Fruit fly (Drosophila melanogaster) S2 (cell line): ENCODE results near the gene CG5961.
A peak's percentile ranks its signal among the peaks of the same experiment; 100 is the strongest.

Source experiments
- CG8478 ChIP-seq: fragments of >200 bp; optimal IDR thresholded peaks from 2 replicates; lab custom pipeline; 2018
- CTCF ChIP-seq, 2 experiments: fragments of >200 bp; optimal IDR thresholded peaks; 2 replicates each; lab custom pipeline; 2018

Gene CG5961

DNA sequence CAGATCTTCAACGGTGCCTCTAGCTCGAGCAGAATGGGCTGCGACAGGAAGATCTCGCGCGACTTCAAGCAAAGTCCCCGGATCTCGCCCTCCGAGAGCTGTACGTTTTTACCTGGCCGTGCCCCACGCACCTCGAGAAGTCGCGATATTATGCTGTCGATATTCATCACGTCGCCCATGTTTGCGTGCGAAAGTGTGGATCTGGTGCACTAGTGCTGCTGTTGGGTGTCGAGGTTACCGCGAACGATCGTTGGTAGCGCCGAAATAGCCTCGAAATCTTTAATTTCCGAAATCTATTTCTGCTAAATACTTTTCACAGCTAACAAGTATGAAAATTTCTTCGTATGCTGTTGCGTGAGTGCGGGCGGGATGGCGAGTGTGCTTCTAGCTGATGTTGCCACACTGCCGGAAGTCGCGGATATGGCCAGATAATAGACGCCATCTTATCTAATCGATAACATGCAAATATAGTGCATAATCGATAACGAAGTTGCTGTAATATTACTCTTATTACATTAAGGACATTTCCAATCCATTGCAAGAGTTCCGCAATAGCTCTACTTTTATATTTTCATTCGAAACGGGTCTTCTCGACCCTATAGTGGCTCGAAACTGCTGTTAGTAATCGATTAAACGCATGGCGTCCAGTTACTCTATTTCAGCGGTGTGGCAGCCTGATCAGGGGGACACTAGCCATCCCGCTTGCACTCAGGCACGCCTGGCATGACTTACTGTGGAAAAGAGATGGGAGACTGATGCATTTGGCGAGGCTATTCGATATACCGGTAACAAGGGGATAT lies 34.4 kb downstream of the CG5961 start, which contains the start of gene Pp1-87B:
Gene Pp1-87B, minus strand, starts transcription at position 408 of the 800 bp plus-strand sequence.
- TF ChIP-seq CTCF (optimal IDR thresholded peaks at IDR 0.05; lab: Kevin White, UChicago) (peak in 1 of 2 experiments; percentile 12), CG8478 (no peak)

dm6 chr3R:12423997-12424396 lies 36.1 kb downstream of the CG5961 start:
- TF ChIP-seq CTCF (optimal IDR thresholded peaks at IDR 0.05; lab: Kevin White, UChicago) (no peak), CG8478 (no peak)

dm6 chr3R:12422379-12422975 lies 37.6 kb downstream of the CG5961 start, which contains the start of the genes Scgbeta and CG17202:
TSS of gene Scgbeta (minus strand) at chr3R:12422429.
TSS of gene CG17202 (plus strand) at chr3R:12422768.
- TF ChIP-seq CTCF (optimal IDR thresholded peaks at IDR 0.05; lab: Kevin White, UChicago) (peak; percentile 20 to 23), CG8478 (no peak)

DNA sequence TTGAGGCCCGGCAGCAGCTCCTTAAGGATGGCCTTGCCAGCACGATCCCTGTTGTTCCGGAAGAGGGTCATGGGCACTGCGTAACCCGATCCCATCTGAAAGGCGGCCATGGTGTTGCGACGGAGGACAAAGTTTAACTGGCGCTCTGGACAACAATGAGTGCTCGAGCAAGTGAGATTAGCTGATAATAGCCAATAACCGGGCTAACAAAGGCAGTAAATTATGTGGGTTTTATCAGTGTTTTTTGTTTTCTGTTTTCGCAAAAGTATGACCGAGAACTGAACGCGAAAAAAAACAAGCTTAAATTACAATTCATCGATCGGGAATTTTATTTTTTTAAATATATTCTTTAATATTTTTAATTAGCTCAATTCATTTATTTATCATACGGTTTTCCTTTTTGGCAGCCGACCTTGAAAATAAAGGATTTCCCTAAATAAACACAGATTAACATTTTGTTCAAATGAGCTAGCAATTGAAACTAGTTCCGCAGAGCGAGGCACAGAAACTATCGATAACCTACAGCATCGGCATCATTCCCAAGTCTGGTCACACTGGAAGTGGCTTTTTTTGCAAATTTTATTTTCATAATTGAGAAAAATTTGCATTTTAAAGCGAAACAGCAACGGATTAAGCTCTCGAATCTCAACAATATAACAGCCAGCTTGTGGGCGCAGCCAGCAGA lies 46.7 kb downstream of the CG5961 start, which contains the start of the genes Dip-C and pps:
Gene Dip-C, minus strand, starts transcription at position 486 of the 685 bp plus-strand sequence.
Gene pps, plus strand, starts transcription at position 555 of the 685 bp plus-strand sequence.
- TF ChIP-seq CG8478 (no peak), CTCF (optimal IDR thresholded peaks at IDR 0.05; lab: Kevin White, UChicago) (peak in 1 of 2 experiments; percentile 30)

dm6 chr3R:12411449-12411848 lies 48.6 kb downstream of the CG5961 start:
- TF ChIP-seq CG8478 (no peak), CTCF (optimal IDR thresholded peaks at IDR 0.05; lab: Kevin White, UChicago) (no peak)
